Fruit fly (Drosophila melanogaster) whole organism, prepupa: Measurements from ENCODE around the gene x16.

Experiments
- CG6854 ChIP-seq: fragments of 200-800 bp; sonication (Bioruptor generic); optimal IDR thresholded peaks from 2 replicates; lab custom pipeline; 2017; ENCODE audit warnings: missing biosample characterization, mild to moderate bottlenecking, missing genetic modification characterization
- Hr4 ChIP-seq: fragments of 200-800 bp; sonication (Bioruptor generic); optimal IDR thresholded peaks from 3 replicates; lab custom pipeline; 2016; ENCODE audit warnings: missing biosample characterization, missing genetic modification characterization
- Sox15 ChIP-seq: fragments of 200-800 bp; sonication (Bioruptor generic); optimal IDR thresholded peaks from 3 replicates; lab custom pipeline; 2016; ENCODE audit warnings: missing biosample characterization, missing genetic modification characterization
- acj6 ChIP-seq: fragments of 200-800 bp; sonication (Bioruptor generic); optimal IDR thresholded peaks from 3 replicates; lab custom pipeline; 2016; ENCODE audit warnings: missing biosample characterization, missing genetic modification characterization
- spab ChIP-seq: fragments of 200-800 bp; sonication (Bioruptor generic); optimal IDR thresholded peaks from 2 replicates; lab custom pipeline; 2017; ENCODE audit warnings: missing biosample characterization, mild to moderate bottlenecking, missing genetic modification characterization, missing genetic modification reagents

dm6 chr2L:6919850-6920660 lies at the start of gene x16:
- TF ChIP-seq acj6 (no peak), Sox15 (no peak), Hr4 (no peak), spab (GFP tag; lab: Kevin White, UChicago) (no peak), CG6854 (no peak)
